Fruit fly (Drosophila melanogaster) whole organism: ENCODE results near the gene CG42445.

Experiments
- CG8478 ChIP-seq: fragments of >200 bp; optimal IDR thresholded peaks from 2 replicates; lab custom pipeline; 2018; ENCODE audit warnings: inconsistent platforms
- Dll ChIP-seq: fragments of >200 bp; optimal IDR thresholded peaks from 2 replicates; lab custom pipeline; 2017
- EcR ChIP-seq, 2 experiments: fragments of >200 bp; optimal IDR thresholded peaks; 2 replicates each; lab custom pipeline; 2017; ENCODE audit warnings: missing biosample characterization in 2 of 2, missing genetic modification characterization in 2 of 2, missing genetic modification reagents in 2 of 2
- pan ChIP-seq: fragments of >200 bp; optimal IDR thresholded peaks from 2 replicates; lab custom pipeline; 2017
- psq ChIP-seq: fragments of >200 bp; optimal IDR thresholded peaks from 2 replicates; lab custom pipeline; 2017
- usp ChIP-seq: fragments of >200 bp; optimal IDR thresholded peaks from 2 replicates; lab custom pipeline; 2017; ENCODE audit warnings: missing biosample characterization, missing genetic modification characterization, mixed read lengths

The CG42445 gene

dm6 chr3L:8150812-8151211, 7.9 kb downstream of the CG42445 start:
- no peak for TF ChIP-seq usp
- TF ChIP-seq Dll (lab: Kevin White, UChicago), result no peak
- TF ChIP-seq CG8478 (lab: Kevin White, UChicago), result no peak
- no peak for TF ChIP-seq EcR (GFP tag; optimal IDR thresholded peaks at IDR 0.05; lab: Kevin White, UChicago)
- TF ChIP-seq pan (lab: Kevin White, UChicago), result no peak
- TF ChIP-seq psq (lab: Kevin White, UChicago), result no peak

dm6 chr3L:8150284-8150683, 8.4 kb downstream of the CG42445 start:
- no peak for TF ChIP-seq Dll (lab: Kevin White, UChicago)
- no peak for TF ChIP-seq CG8478 (lab: Kevin White, UChicago)
- no peak for TF ChIP-seq pan (lab: Kevin White, UChicago)
- TF ChIP-seq usp, result no peak
- TF ChIP-seq psq (lab: Kevin White, UChicago), result no peak
- TF ChIP-seq EcR (GFP tag; optimal IDR thresholded peaks at IDR 0.05; lab: Kevin White, UChicago), result no peak

DNA sequence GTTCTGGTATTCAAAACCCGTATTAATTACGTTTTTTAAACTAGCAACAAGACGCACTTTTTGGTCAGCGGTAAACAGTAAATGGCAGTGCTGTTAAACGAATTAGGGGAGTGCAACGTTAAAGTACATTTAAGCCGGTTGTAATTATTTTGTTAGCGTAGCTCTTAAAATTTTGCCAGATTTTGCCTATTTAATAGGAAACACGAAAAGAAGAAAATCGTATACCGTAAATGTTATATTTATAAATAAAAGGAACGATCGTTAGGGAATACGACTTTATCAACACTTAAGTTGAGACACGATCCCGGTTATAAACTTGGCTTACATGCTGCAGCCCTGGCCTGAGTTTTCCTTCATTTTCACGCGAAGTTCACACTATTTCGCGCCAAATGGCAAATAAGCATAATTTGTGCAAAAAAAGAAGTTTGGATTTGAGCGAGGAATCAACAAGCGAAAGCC, 21.2 kb downstream of the CG42445 start, which contains the start of the genes Setx and mus301:
Setx (minus strand) TSS at position 51 of the 459 bp plus-strand sequence.
mus301 (plus strand) TSS at position 361 of the 459 bp plus-strand sequence.
- TF ChIP-seq psq (lab: Kevin White, UChicago) (no peak), EcR (GFP tag; optimal IDR thresholded peaks at IDR 0.05; lab: Kevin White, UChicago) (no peak), Dll (lab: Kevin White, UChicago) (no peak), pan (lab: Kevin White, UChicago) (no peak), usp (no peak), CG8478 (lab: Kevin White, UChicago) (no peak)

DNA sequence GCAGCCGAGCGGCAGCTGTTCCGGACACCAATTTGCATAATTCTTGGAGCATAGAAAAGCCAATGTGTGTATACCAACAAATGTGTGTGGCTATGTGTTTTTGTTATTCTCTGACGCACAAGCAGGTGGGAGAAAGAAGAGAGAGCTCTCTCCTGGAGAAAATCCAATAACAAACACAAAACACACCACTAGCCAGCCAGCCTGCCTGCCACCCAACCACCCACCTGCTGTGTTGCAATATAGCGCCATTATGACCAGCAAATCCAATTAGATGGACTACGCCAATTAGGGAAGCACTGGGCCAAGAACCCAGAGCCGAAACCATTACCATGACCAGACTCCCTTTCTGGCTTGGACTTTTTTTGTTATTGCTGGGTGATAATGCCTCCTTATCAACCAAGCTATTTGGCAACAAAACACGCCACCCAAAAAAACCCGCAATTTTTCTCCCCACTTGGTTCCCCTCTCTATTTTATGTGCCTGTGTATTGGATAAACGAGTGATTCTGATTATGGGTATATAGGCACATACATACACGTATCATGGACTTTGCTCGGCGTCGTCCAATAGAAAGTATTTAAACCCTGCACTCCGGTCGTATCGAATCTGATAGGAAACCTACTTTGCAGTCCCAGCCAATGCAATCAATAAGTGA, 30.2 kb downstream of the CG42445 start:
- no peak for TF ChIP-seq psq (lab: Kevin White, UChicago)
- no peak for TF ChIP-seq EcR (GFP tag; optimal IDR thresholded peaks at IDR 0.05; lab: Kevin White, UChicago)
- TF ChIP-seq Dll (lab: Kevin White, UChicago), result no peak
- TF ChIP-seq CG8478 (lab: Kevin White, UChicago), result no peak
- no peak for TF ChIP-seq pan (lab: Kevin White, UChicago)

dm6 chr3L:8127712-8128210, 30.9 kb downstream of the CG42445 start, which contains the start of the genes Cds and Uba2:
Gene Cds, plus strand, starts transcription at chr3L:8127762.
Gene Uba2, minus strand, starts transcription at chr3L:8127818.
- TF ChIP-seq usp, result no peak
- no peak for TF ChIP-seq EcR (GFP tag; optimal IDR thresholded peaks at IDR 0.05; lab: Kevin White, UChicago)
- no peak for TF ChIP-seq psq (lab: Kevin White, UChicago)
- no peak for TF ChIP-seq CG8478 (lab: Kevin White, UChicago)
- no peak for TF ChIP-seq Dll (lab: Kevin White, UChicago)
- TF ChIP-seq pan (lab: Kevin White, UChicago), result no peak

DNA sequence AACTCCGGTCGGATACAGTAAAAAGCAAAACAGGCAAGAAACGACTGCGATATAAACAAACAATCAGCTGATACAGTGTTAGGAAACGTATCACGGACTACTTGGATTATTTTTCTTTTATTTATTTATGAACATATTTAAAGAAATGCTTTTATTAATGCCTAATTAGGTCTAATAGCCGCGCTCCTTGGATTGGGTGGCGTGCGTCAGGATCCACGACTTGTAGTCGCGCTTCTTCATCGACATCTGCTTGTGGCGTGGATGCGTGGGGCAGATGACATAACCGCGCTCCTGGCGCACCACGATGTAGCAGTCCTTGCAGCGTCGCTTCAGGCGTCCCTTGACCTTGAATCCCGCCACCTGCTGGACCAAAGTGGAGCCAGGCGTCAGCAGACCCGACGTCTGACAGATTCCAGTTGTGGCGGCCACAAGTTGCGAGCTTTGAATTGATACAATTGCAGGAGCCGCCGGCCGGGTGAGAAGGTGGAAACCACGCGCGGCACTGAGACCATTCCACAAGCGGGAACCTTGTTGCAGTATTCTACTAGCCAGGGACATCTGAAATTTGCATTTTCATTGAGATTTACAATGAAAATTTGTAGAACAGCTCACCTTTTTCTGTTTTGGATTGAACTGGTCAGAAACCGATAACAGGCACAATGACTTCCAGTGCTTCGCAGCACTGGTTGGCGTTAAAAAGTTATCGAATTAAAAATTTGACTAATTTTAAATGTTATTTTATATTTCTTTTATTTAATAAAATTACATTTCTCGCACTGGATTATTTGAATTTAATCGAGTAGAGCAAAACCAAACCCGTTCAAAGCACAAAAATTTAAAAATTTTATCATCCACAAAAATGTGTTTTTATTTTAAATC, 34.0 kb downstream of the CG42445 start, which contains the start of the genes CG7550 and mRpL36:
CG7550 (minus strand) TSS at position 51 of the 879 bp plus-strand sequence.
mRpL36 (minus strand) TSS at position 652 of the 879 bp plus-strand sequence.
- TF ChIP-seq CG8478 (lab: Kevin White, UChicago), result no peak
- TF ChIP-seq psq (lab: Kevin White, UChicago), result no peak
- no peak for TF ChIP-seq EcR (GFP tag; optimal IDR thresholded peaks at IDR 0.05; lab: Kevin White, UChicago)
- no peak for TF ChIP-seq Dll (lab: Kevin White, UChicago)
- no peak for TF ChIP-seq usp
- TF ChIP-seq pan (lab: Kevin White, UChicago), result no peak

dm6 chr3L:8121590-8121989, 37.1 kb downstream of the CG42445 start, which contains the start of gene ldbr:
Gene ldbr, plus strand, starts transcription at chr3L:8121827.
- TF ChIP-seq Dll (lab: Kevin White, UChicago), result no peak
- no peak for TF ChIP-seq pan (lab: Kevin White, UChicago)
- TF ChIP-seq usp, result no peak
- TF ChIP-seq psq (lab: Kevin White, UChicago), result no peak
- TF ChIP-seq CG8478 (lab: Kevin White, UChicago), result no peak
- no peak for TF ChIP-seq EcR (GFP tag; optimal IDR thresholded peaks at IDR 0.05; lab: Kevin White, UChicago)

DNA sequence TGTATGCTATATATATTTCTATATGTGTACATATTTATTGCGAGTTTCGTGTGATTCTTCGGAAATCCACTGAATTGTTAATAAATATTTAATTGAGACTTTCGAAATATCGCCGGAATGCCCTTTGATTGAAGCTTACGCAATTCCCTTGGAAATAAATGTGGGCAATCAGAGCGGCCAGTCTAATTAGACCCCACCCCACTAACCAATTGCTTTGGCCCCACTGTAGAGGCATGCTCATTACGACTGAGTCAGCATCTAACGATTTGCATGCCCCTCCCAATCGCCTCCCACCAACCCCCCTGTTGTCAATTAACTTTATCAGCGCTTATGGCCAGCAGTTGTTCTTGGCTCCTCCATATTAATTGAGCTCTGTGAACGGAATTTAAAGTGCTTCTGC, 41.9 kb downstream of the CG42445 start:
- TF ChIP-seq CG8478 (lab: Kevin White, UChicago) (no peak), EcR (GFP tag; optimal IDR thresholded peaks at IDR 0.05; lab: Kevin White, UChicago) (no peak), psq (lab: Kevin White, UChicago) (no peak), usp (no peak)

- TF ChIP-seq EcR (GFP tag; optimal IDR thresholded peaks at IDR 0.05; lab: Kevin White, UChicago), result no peak
- no peak for TF ChIP-seq pan (lab: Kevin White, UChicago)
- no peak for TF ChIP-seq psq (lab: Kevin White, UChicago)
- TF ChIP-seq Dll (lab: Kevin White, UChicago), result no peak
- no peak for TF ChIP-seq usp
- no peak for TF ChIP-seq CG8478 (lab: Kevin White, UChicago)
Measured at dm6 chr3L:8115864-8116528, 42.7 kb downstream of the CG42445 start, which contains the start of the genes Arp3 and msk. Gene Arp3, minus strand, starts transcription at chr3L:8115902. Gene msk, plus strand, starts transcription at chr3L:8116179.

dm6 chr3L:8110171-8110570, 48.5 kb downstream of the CG42445 start, which contains the start of gene Nulp1:
Gene Nulp1, plus strand, starts transcription at chr3L:8110368.
- TF ChIP-seq usp, result no peak
- no peak for TF ChIP-seq Dll (lab: Kevin White, UChicago)
- TF ChIP-seq psq (lab: Kevin White, UChicago), result no peak
- TF ChIP-seq CG8478 (lab: Kevin White, UChicago), result no peak
- no peak for TF ChIP-seq pan (lab: Kevin White, UChicago)
- no peak for TF ChIP-seq EcR (GFP tag; optimal IDR thresholded peaks at IDR 0.05; lab: Kevin White, UChicago)
